ENCODE assay signal across 6 worm cellular contexts in the genomic region with DNA sequence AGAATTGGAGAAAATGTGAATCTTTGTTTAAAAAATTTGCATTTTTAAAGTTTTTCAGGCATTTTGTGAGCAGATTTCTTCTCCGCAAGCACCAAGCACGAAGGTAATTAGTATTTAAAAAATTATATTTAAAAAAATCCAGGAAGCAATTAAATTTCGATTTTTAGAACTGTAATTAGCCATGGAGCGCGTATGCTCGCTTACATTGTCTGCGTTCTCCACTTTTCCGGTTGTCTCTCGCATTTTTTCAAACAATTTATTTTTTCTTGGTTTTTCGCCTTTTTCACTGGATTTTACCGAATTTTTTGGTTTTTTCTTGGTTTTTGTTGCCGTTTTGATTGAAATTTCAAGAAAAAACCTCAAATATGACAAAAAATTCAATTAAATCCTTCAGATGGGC.
TF ChIP-seq lines count a peak whose summit lies in the region.

No protein-coding gene starts in this region.

TF ChIP-seq in whole organism, L1 larva, 84 proteins besides CTCF, POLR2A, EP300 and RAD21 (continues in another document):
- no peak for TF ChIP-seq fkh-10 (GFP tag; optimal IDR thresholded peaks at IDR 0.05; lab: Kevin White, UChicago)
- TF ChIP-seq vab-15 (tag; optimal IDR thresholded peaks at IDR 0.05; lab: Kevin White, UChicago) = no peak
- peak; percentile 1 for TF ChIP-seq blmp-1 (tag; optimal IDR thresholded peaks at IDR 0.05; lab: Kevin White, UChicago)
- TF ChIP-seq alr-1 (tag; optimal IDR thresholded peaks at IDR 0.05; lab: Kevin White, UChicago; ENCODE audit: borderline replicate concordance) = no peak
- TF ChIP-seq nhr-19 (GFP tag; conservative IDR thresholded peaks at IDR 0.05; lab: Robert Waterston, UW) = no peak
- no peak for TF ChIP-seq nhr-76 (tag; optimal IDR thresholded peaks at IDR 0.05; lab: Kevin White, UChicago)
- no peak for TF ChIP-seq fkh-8 (tag; optimal IDR thresholded peaks at IDR 0.05; lab: Kevin White, UChicago)
- TF ChIP-seq zag-1 (tag; optimal IDR thresholded peaks at IDR 0.05; lab: Kevin White, UChicago) = no peak
- TF ChIP-seq dsc-1 (tag; optimal IDR thresholded peaks at IDR 0.05; lab: Kevin White, UChicago) = no peak
- TF ChIP-seq fkh-4 (tag; optimal IDR thresholded peaks at IDR 0.05; lab: Kevin White, UChicago; ENCODE audit: borderline replicate concordance) = no peak
- peak; percentile 4 for TF ChIP-seq nhr-47 (tag; optimal IDR thresholded peaks at IDR 0.05; lab: Kevin White, UChicago)
- TF ChIP-seq nhr-71 (tag; optimal IDR thresholded peaks at IDR 0.05; lab: Kevin White, UChicago) = peak; percentile 21
- TF ChIP-seq dpl-1 (GFP tag; optimal IDR thresholded peaks at IDR 0.05; lab: Kevin White, UChicago) = peak; percentile 8 to 44 (median 30)
- no peak for TF ChIP-seq ceh-88 (GFP tag; IDR thresholded peaks at IDR 0.05; lab: Robert Waterston, UW)

TF ChIP-seq in whole organism, L2 larva, 48 proteins besides CTCF, POLR2A, EP300 and RAD21:
- TF ChIP-seq lin-13 (GFP tag; optimal IDR thresholded peaks at IDR 0.05; lab: Kevin White, UChicago) (peak; percentile 28), zag-1 (tag; optimal IDR thresholded peaks at IDR 0.05; lab: Kevin White, UChicago) (no peak), ztf-11 (tag; optimal IDR thresholded peaks at IDR 0.05; lab: Kevin White, UChicago) (no peak), lsy-2 (tag; optimal IDR thresholded peaks at IDR 0.05; lab: Kevin White, UChicago) (peak in 1 of 2 experiments; percentile 69), C34F6.9 (tag; optimal IDR thresholded peaks at IDR 0.05; lab: Kevin White, UChicago) (peak; percentile 30), unc-55 (GFP tag; optimal IDR thresholded peaks at IDR 0.05; lab: Kevin White, UChicago) (peak; percentile 43)

TF ChIP-seq in whole organism, L3 larva, 47 proteins besides CTCF, POLR2A, EP300 and RAD21:
- no peak for TF ChIP-seq eor-1 (tag; optimal IDR thresholded peaks at IDR 0.05; lab: Kevin White, UChicago)
- peak; percentile 38 for TF ChIP-seq pha-4 (tag; optimal IDR thresholded peaks at IDR 0.05; lab: Kevin White, UChicago)
- no peak for TF ChIP-seq fos-1 (tag; optimal IDR thresholded peaks at IDR 0.05; lab: Kevin White, UChicago)
- peak; percentile 57 for TF ChIP-seq lin-15B (tag; optimal IDR thresholded peaks at IDR 0.05; lab: Kevin White, UChicago)
- TF ChIP-seq ztf-4 (tag; optimal IDR thresholded peaks at IDR 0.05; lab: Kevin White, UChicago) = no peak
- TF ChIP-seq ZK546.5 (tag; optimal IDR thresholded peaks at IDR 0.05; lab: Kevin White, UChicago) = no peak
- TF ChIP-seq nhr-12 (tag; optimal IDR thresholded peaks at IDR 0.05; lab: Kevin White, UChicago) = no peak
- no peak for TF ChIP-seq elt-1 (tag; optimal IDR thresholded peaks at IDR 0.05; lab: Kevin White, UChicago)

TF ChIP-seq in whole organism, L4 larva, 104 proteins besides CTCF, POLR2A, EP300 and RAD21:
- TF ChIP-seq lsy-2 (tag; optimal IDR thresholded peaks at IDR 0.05; lab: Kevin White, UChicago) (peak in 1 of 2 experiments; percentile 62), mes-2 (tag; optimal IDR thresholded peaks at IDR 0.05; lab: Kevin White, UChicago; ENCODE audit: poor library complexity, severe bottlenecking) (peak; percentile 29), T20F7.1 (GFP tag; optimal IDR thresholded peaks at IDR 0.05; lab: Kevin White, UChicago) (no peak), lin-38 (GFP tag; IDR thresholded peaks at IDR 0.05; lab: Robert Waterston, UW) (peak; percentile 83), madf-5 (GFP tag; IDR thresholded peaks at IDR 0.05; lab: Robert Waterston, UW) (no peak)

TF ChIP-seq in whole organism, mixed stage, embryonic, 35 proteins besides CTCF, POLR2A, EP300 and RAD21:
- no peak for TF ChIP-seq blmp-1 (tag; optimal IDR thresholded peaks at IDR 0.05; lab: Kevin White, UChicago)
- TF ChIP-seq mls-2 (tag; optimal IDR thresholded peaks at IDR 0.05; lab: Kevin White, UChicago) = no peak
- TF ChIP-seq pha-4 (tag; optimal IDR thresholded peaks at IDR 0.05; lab: Kevin White, UChicago) = no peak
- TF ChIP-seq mab-5 (tag; optimal IDR thresholded peaks at IDR 0.05; lab: Kevin White, UChicago) = no peak
- no peak for TF ChIP-seq zip-8 (tag; optimal IDR thresholded peaks at IDR 0.05; lab: Kevin White, UChicago)
- TF ChIP-seq nhr-2 (tag; optimal IDR thresholded peaks at IDR 0.05; lab: Kevin White, UChicago) = no peak
- TF ChIP-seq lsy-2 (tag; optimal IDR thresholded peaks at IDR 0.05; lab: Kevin White, UChicago) = peak; percentile 44
- peak; percentile 24 for TF ChIP-seq sptf-1 (tag; optimal IDR thresholded peaks at IDR 0.05; lab: Kevin White, UChicago)
- peak; percentile 69 for TF ChIP-seq ceh-43 (GFP tag; optimal IDR thresholded peaks at IDR 0.05; lab: Kevin White, UChicago)
- peak; percentile 1 for TF ChIP-seq mep-1 (tag; optimal IDR thresholded peaks at IDR 0.05; lab: Kevin White, UChicago)
- no peak for TF ChIP-seq elt-1 (tag; optimal IDR thresholded peaks at IDR 0.05; lab: Kevin White, UChicago; ENCODE audit: borderline replicate concordance, insufficient read depth)
- TF ChIP-seq nhr-28 (tag; optimal IDR thresholded peaks at IDR 0.05; lab: Kevin White, UChicago) = no peak
- TF ChIP-seq elt-3 (tag; optimal IDR thresholded peaks at IDR 0.05; lab: Kevin White, UChicago) = no peak
- TF ChIP-seq ces-1 (GFP tag; optimal IDR thresholded peaks at IDR 0.05; lab: Kevin White, UChicago) = peak; percentile 4
- no peak for TF ChIP-seq hlh-1 (tag; optimal IDR thresholded peaks at IDR 0.05; lab: Kevin White, UChicago)

TF ChIP-seq in whole organism, young adult, 124 proteins besides CTCF, POLR2A, EP300 and RAD21:
- TF ChIP-seq ztf-26 (tag; optimal IDR thresholded peaks at IDR 0.05; lab: Kevin White, UChicago) = no peak
- peak; percentile 48; the same call in 1 of the 2 replicates for TF ChIP-seq mcd-1 (GFP tag; IDR thresholded peaks at IDR 0.05; lab: Robert Waterston, UW)
- no peak for TF ChIP-seq lsy-27 (tag; optimal IDR thresholded peaks at IDR 0.05; lab: Kevin White, UChicago; ENCODE audit: borderline replicate concordance, insufficient read depth)
- TF ChIP-seq attf-3 (GFP tag; conservative IDR thresholded peaks at IDR 0.05; lab: Robert Waterston, UW) = no peak
- TF ChIP-seq hmg-1.2 (GFP tag; IDR thresholded peaks at IDR 0.05; lab: Robert Waterston, UW) = peak; percentile 83
- TF ChIP-seq F33H1.4 (GFP tag; IDR thresholded peaks at IDR 0.05; lab: Robert Waterston, UW) = peak; percentile 34; the same call in 1 of the 2 replicates
